Worm (Caenorhabditis elegans): ENCODE measurements around the gene kvs-3.

DNA sequence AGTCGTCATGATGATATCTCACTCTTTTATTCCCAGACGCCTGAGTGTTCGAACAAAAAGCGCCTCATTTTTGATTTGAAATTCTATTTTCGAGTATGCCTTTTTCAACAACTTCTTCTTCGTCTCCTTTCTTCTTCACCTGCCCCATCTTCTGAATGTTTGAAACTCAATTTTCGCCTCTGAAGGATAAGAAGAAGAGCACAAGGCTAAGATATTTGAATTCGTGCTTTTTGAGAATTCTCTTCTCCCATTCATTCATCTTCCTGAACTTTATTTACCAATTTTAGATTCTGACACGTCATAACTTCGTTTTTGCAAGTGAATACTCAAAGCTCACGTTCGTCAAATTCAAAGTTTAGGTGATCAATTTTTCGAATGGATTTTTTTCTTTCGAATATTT lies 1.1 kb upstream of the kvs-3 start:
- TF ChIP-seq him-1 (tag; optimal IDR thresholded peaks at IDR 0.05) = no peak
- TF ChIP-seq dao-5 (tag; optimal IDR thresholded peaks at IDR 0.05) = no peak

Data from whole organism, L4/young adult.